Worm (Caenorhabditis elegans): ENCODE measurements around the gene clhm-1.
A peak's percentile ranks its signal among the peaks of the same experiment; 100 is the strongest.

clhm-1 gene

DNA sequence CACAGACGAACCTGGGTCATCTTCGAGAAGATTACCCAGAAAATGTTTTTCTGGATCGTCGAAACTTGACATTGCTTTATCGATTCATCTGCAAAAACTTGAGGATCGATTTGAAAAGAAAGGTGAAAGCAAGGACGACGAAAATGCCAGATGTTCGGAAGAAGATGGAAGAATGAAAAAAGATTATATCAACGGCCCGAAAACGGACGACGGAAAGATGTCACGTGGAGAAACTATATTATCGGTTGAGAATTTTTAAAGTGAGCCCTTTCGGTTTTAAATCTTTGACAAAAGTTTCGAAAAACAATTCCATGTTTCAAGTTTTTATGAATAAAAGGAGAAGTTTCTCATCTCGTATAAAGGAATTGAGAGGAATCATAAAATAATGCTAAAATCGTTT is 12.6 kb downstream of the clhm-1 start, which contains the start of gene dnj-5:
Gene dnj-5 (minus strand): TSS at position 101 of the 400 bp plus-strand sequence.
- TF ChIP-seq unc-62 (GFP tag; optimal IDR thresholded peaks at IDR 0.05) (no peak), C34F6.9 (tag; optimal IDR thresholded peaks at IDR 0.05) (no peak), nhr-77 (tag; optimal IDR thresholded peaks at IDR 0.05) (no peak), lin-11 (tag; optimal IDR thresholded peaks at IDR 0.05) (no peak), ztf-1 (GFP tag; conservative IDR thresholded peaks at IDR 0.05) (no peak), snpc-4 (tag; optimal IDR thresholded peaks at IDR 0.05) (no peak), sem-4 (tag; optimal IDR thresholded peaks at IDR 0.05) (no peak), aly-2 (tag; optimal IDR thresholded peaks at IDR 0.05) (no peak)

DNA sequence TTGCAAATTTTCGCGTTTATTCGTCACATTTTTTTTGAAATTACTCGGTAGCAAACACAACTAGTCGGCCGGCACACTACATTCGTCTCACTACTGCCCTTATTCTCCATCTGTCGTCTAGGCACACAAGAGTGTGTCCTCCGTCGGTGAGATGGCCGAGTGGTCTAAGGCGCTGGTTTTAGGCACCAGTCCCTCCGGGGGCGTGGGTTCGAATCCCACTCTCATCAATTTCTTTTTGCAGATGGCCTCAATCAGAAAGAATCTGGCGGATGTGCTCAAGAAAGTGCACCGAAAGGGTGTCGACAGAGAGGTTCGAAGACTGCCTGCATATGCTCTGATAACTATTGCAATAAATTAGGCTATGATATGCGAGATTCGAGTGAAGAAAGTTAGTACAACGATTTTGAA is 17.7 kb downstream of the clhm-1 start:
- TF ChIP-seq blmp-1 (tag; optimal IDR thresholded peaks at IDR 0.05; ENCODE audit: insufficient read depth) (no peak), Y55F3AM.14 (GFP tag; optimal IDR thresholded peaks at IDR 0.05) (peak; percentile 47), snpc-4 (tag; optimal IDR thresholded peaks at IDR 0.05) (no peak), lin-13 (GFP tag; optimal IDR thresholded peaks at IDR 0.05) (peak; percentile 64), dmd-4 (tag; optimal IDR thresholded peaks at IDR 0.05) (no peak), nhr-12 (tag; optimal IDR thresholded peaks at IDR 0.05) (no peak), gmeb-1 (tag; optimal IDR thresholded peaks at IDR 0.05) (peak; percentile 37), ztf-4 (tag; optimal IDR thresholded peaks at IDR 0.05) (peak; percentile 11), elt-3 (tag; optimal IDR thresholded peaks at IDR 0.05) (no peak), C34F6.9 (tag; optimal IDR thresholded peaks at IDR 0.05) (peak; percentile 73), elt-1 (tag; optimal IDR thresholded peaks at IDR 0.05) (no peak), aly-2 (tag; optimal IDR thresholded peaks at IDR 0.05) (no peak), unc-55 (GFP tag; optimal IDR thresholded peaks at IDR 0.05) (peak; percentile 69), alr-1 (tag; optimal IDR thresholded peaks at IDR 0.05) (no peak), lin-11 (tag; optimal IDR thresholded peaks at IDR 0.05) (peak; percentile 71), nhr-23 (tag; optimal IDR thresholded peaks at IDR 0.05) (no peak), unc-62 (GFP tag; optimal IDR thresholded peaks at IDR 0.05) (no peak), sem-4 (tag; optimal IDR thresholded peaks at IDR 0.05) (no peak), mab-5 (tag; optimal IDR thresholded peaks at IDR 0.05) (no peak), mbf-1 (tag; optimal IDR thresholded peaks at IDR 0.05) (no peak), nhr-11 (tag; optimal IDR thresholded peaks at IDR 0.05) (no peak), ama-1 (optimal IDR thresholded peaks at IDR 0.05) (peak; percentile 28), crh-2 (tag; optimal IDR thresholded peaks at IDR 0.05) (peak; percentile 80), peb-1 (tag; optimal IDR thresholded peaks at IDR 0.05) (no peak), F13H6.1 (tag; optimal IDR thresholded peaks at IDR 0.05) (peak; percentile 73), fos-1 (tag; optimal IDR thresholded peaks at IDR 0.05) (peak; percentile 59), nhr-21 (tag; optimal IDR thresholded peaks at IDR 0.05) (peak; percentile 75), sma-3 (GFP tag; optimal IDR thresholded peaks at IDR 0.05) (peak; percentile 59), nhr-77 (tag; optimal IDR thresholded peaks at IDR 0.05) (no peak), mdl-1 (tag; optimal IDR thresholded peaks at IDR 0.05) (peak in 1 of 2 experiments; percentile 23), unc-39 (tag; optimal IDR thresholded peaks at IDR 0.05) (peak; percentile 15), sma-9 (GFP tag; optimal IDR thresholded peaks at IDR 0.05) (peak; percentile 76), sma-9 (tag; optimal IDR thresholded peaks at IDR 0.05) (no peak), ztf-11 (tag; optimal IDR thresholded peaks at IDR 0.05) (no peak), egl-27 (tag; optimal IDR thresholded peaks at IDR 0.05) (peak; percentile 82), zag-1 (tag; optimal IDR thresholded peaks at IDR 0.05) (peak; percentile 26), ceh-16 (tag; optimal IDR thresholded peaks at IDR 0.05) (no peak), ceh-82 (tag; optimal IDR thresholded peaks at IDR 0.05) (no peak), ztf-1 (GFP tag; conservative IDR thresholded peaks at IDR 0.05) (no peak), R02D3.7 (tag; optimal IDR thresholded peaks at IDR 0.05) (no peak), nhr-237 (tag; optimal IDR thresholded peaks at IDR 0.05) (no peak), lin-39 (tag; optimal IDR thresholded peaks at IDR 0.05) (no peak), nhr-10 (tag; optimal IDR thresholded peaks at IDR 0.05) (no peak), ZK546.5 (tag; optimal IDR thresholded peaks at IDR 0.05) (no peak), nhr-25 (tag; optimal IDR thresholded peaks at IDR 0.05) (peak; percentile 50), nhr-6 (tag; optimal IDR thresholded peaks at IDR 0.05) (no peak), nhr-129 (tag; optimal IDR thresholded peaks at IDR 0.05) (peak; percentile 88), skn-1 (tag; optimal IDR thresholded peaks at IDR 0.05) (no peak), lsy-2 (tag; optimal IDR thresholded peaks at IDR 0.05) (peak; percentile 49 to 63)

All from whole organism, L2 larva.